Worm (Caenorhabditis elegans): ENCODE measurements around the gene grd-8.

DNA sequence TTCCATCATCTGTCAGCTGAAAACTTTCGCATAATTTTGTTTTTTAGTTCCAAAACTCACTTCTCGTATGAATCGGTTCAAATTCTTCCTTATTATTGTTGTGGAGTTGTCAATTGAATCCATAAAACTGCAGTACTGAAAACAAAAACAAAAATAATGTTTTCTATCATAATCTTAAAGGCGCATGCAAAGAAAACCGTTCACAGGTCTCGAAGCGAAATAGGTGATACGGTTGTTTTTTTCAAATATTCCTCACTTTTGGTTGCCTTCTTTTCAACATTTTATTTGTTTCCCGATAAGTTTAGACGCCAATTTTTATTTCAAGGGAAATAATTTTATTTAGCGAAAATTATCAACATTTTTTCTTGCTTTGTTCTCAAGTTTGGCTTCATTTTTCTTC is 38.8 kb upstream of the grd-8 start:
- TF ChIP-seq xbp-1 (tag; optimal IDR thresholded peaks at IDR 0.05) (no peak), tbx-2 (tag; optimal IDR thresholded peaks at IDR 0.05) (no peak), lsy-2 (tag; optimal IDR thresholded peaks at IDR 0.05) (no peak), mef-2 (tag; optimal IDR thresholded peaks at IDR 0.05) (no peak), irx-1 (tag; optimal IDR thresholded peaks at IDR 0.05) (no peak), mep-1 (tag; optimal IDR thresholded peaks at IDR 0.05) (no peak)
